Worm (Caenorhabditis elegans): ENCODE data around the gene fbxa-151.
A peak's percentile ranks its signal among the peaks of the same experiment; 100 is the strongest.

Gene fbxa-151

ce11 chrIII:1303414-1303813 is 36.7 kb upstream of the fbxa-151 start, which contains the start of gene fbxa-75:
Gene fbxa-75, plus strand, starts transcription at chrIII:1303714.
- no peak for TF ChIP-seq fos-1 (tag; optimal IDR thresholded peaks at IDR 0.05)

ce11 chrIII:1297604-1298003 is 30.9 kb upstream of the fbxa-151 start, which contains the start of gene fbxa-28:
Gene fbxa-28, plus strand, starts transcription at chrIII:1297904.
- TF ChIP-seq snpc-4 (tag; optimal IDR thresholded peaks at IDR 0.05), result no peak
- no peak for TF ChIP-seq isw-1 (GFP tag; IDR thresholded peaks at IDR 0.05)
- no peak for TF ChIP-seq lin-14 (GFP tag; optimal IDR thresholded peaks at IDR 0.05)
- no peak for TF ChIP-seq efl-3 (GFP tag; optimal IDR thresholded peaks at IDR 0.05)
- TF ChIP-seq lsy-2 (tag; optimal IDR thresholded peaks at IDR 0.05), result no peak
- TF ChIP-seq elt-3 (tag; optimal IDR thresholded peaks at IDR 0.05), result no peak
- no peak for TF ChIP-seq lin-35 (GFP tag; optimal IDR thresholded peaks at IDR 0.05)
- no peak for TF ChIP-seq ceh-90 (tag; optimal IDR thresholded peaks at IDR 0.05)
- no peak for TF ChIP-seq ceh-88 (GFP tag; IDR thresholded peaks at IDR 0.05)
- no peak for TF ChIP-seq fkh-8 (tag; optimal IDR thresholded peaks at IDR 0.05)
- no peak for TF ChIP-seq unc-30 (tag; optimal IDR thresholded peaks at IDR 0.05)
- TF ChIP-seq ztf-11 (tag; optimal IDR thresholded peaks at IDR 0.05), result no peak
- TF ChIP-seq zip-4 (GFP tag; optimal IDR thresholded peaks at IDR 0.05), result no peak
- TF ChIP-seq zag-1 (tag; optimal IDR thresholded peaks at IDR 0.05), result no peak
- no peak for TF ChIP-seq hpl-2 (GFP tag; optimal IDR thresholded peaks at IDR 0.05)
- no peak for TF ChIP-seq nhr-90 (tag; optimal IDR thresholded peaks at IDR 0.05; ENCODE audit: poor library complexity)
- no peak for TF ChIP-seq hlh-4 (tag; optimal IDR thresholded peaks at IDR 0.05)
- no peak for TF ChIP-seq lin-15B (tag; optimal IDR thresholded peaks at IDR 0.05)
- TF ChIP-seq nhr-85 (tag), result no peak

ce11 chrIII:1295149-1295716 is 28.5 kb upstream of the fbxa-151 start, which contains the start of gene fbxa-35:
Gene fbxa-35, plus strand, starts transcription at chrIII:1295666.
- TF ChIP-seq efl-1 (optimal IDR thresholded peaks at IDR 0.05) (no peak), efl-1 (GFP tag; optimal IDR thresholded peaks at IDR 0.05 in 1 of 2) (peak in 1 of 2 experiments; percentile 19), elt-2 (tag; optimal IDR thresholded peaks at IDR 0.05) (peak; percentile 82), elt-3 (tag; optimal IDR thresholded peaks at IDR 0.05) (peak in 2 of 6 experiments; percentile 13), Y116A8C.19 (tag; optimal IDR thresholded peaks at IDR 0.05; ENCODE audit: borderline replicate concordance) (no peak), nhr-237 (tag; optimal IDR thresholded peaks at IDR 0.05) (no peak), mep-1 (tag; optimal IDR thresholded peaks at IDR 0.05) (no peak)

- no peak for TF ChIP-seq sptf-1 (tag; optimal IDR thresholded peaks at IDR 0.05)
- TF ChIP-seq lin-15B (tag; optimal IDR thresholded peaks at IDR 0.05), result no peak
- TF ChIP-seq ztf-11 (tag; optimal IDR thresholded peaks at IDR 0.05), result no peak
- TF ChIP-seq elt-2 (tag; optimal IDR thresholded peaks at IDR 0.05), result no peak
- no peak for TF ChIP-seq fkh-10 (GFP tag; optimal IDR thresholded peaks at IDR 0.05)
- TF ChIP-seq elt-3 (tag; optimal IDR thresholded peaks at IDR 0.05), result no peak
- TF ChIP-seq xbp-1 (tag; optimal IDR thresholded peaks at IDR 0.05), result no peak
- no peak for TF ChIP-seq Y116A8C.19 (tag; optimal IDR thresholded peaks at IDR 0.05; ENCODE audit: borderline replicate concordance)
- no peak for TF ChIP-seq lin-39 (tag; optimal IDR thresholded peaks at IDR 0.05)
Measured at ce11 chrIII:1293135-1293534, 26.4 kb upstream of the fbxa-151 start, which contains the start of gene fbxa-36. Gene fbxa-36, minus strand, starts transcription at chrIII:1293235.

ce11 chrIII:1289139-1289538 is 22.4 kb upstream of the fbxa-151 start:
- peak; percentile 75 for TF ChIP-seq jun-1 (tag; optimal IDR thresholded peaks at IDR 0.05)
- TF ChIP-seq pqm-1 (tag; optimal IDR thresholded peaks at IDR 0.05), result peak; percentile 35
- peak; percentile 87 for TF ChIP-seq elt-2 (tag; optimal IDR thresholded peaks at IDR 0.05)
- no peak for TF ChIP-seq pax-3 (tag; optimal IDR thresholded peaks at IDR 0.05)

Data from whole organism, L1 larva.